Worm (Caenorhabditis elegans) whole organism, early embryonic: ENCODE measurements around the gene T21B10.4.

Source experiments
- B0310.2 ChIP-seq: sonication (generic microtip); optimal IDR thresholded peaks from 2 replicates; lab custom pipeline; 2016; ENCODE audit warnings: mild to moderate bottlenecking, missing genetic modification characterization, missing compliant biosample characterization
- F13C5.2 ChIP-seq: sonication (generic microtip); optimal IDR thresholded peaks from 2 replicates; lab custom pipeline; 2017; ENCODE audit warnings: mild to moderate bottlenecking, missing genetic modification characterization, inconsistent platforms, missing compliant biosample characterization
- aly-1 ChIP-seq: sonication (generic microtip); optimal IDR thresholded peaks from 2 replicates; lab custom pipeline; 2016; ENCODE audit warnings: missing genetic modification characterization, missing compliant biosample characterization
- ama-1 ChIP-seq: fragments of 150-350 bp; optimal IDR thresholded peaks from 2 replicates; lab custom pipeline; 2014
- ceh-13 ChIP-seq: fragments of 200-800 bp; sonication (Bioruptor generic); optimal IDR thresholded peaks from 2 replicates; lab custom pipeline; 2018; ENCODE audit warnings: mild to moderate bottlenecking, missing genetic modification characterization, missing compliant biosample characterization
- ceh-36 ChIP-seq: sonication (generic microtip); optimal IDR thresholded peaks from 2 replicates; lab custom pipeline; 2016; ENCODE audit warnings: missing genetic modification characterization, inconsistent platforms, missing compliant biosample characterization
- ets-7 ChIP-seq: sonication (generic microtip); optimal IDR thresholded peaks from 2 replicates; lab custom pipeline; 2016; ENCODE audit warnings: missing genotype, missing genetic modification characterization, missing compliant biosample characterization
- flt-1 ChIP-seq: fragments of 200-800 bp; sonication (Bioruptor generic); IDR thresholded peaks from 2 replicates; pipeline ENCODE4 v1.3.6; 2022; ENCODE audit warnings: missing genetic modification characterization, missing compliant biosample characterization
- hmbx-1 ChIP-seq: sonication (generic microtip); optimal IDR thresholded peaks from 2 replicates; lab custom pipeline; 2016; ENCODE audit warnings: mild to moderate bottlenecking, missing genetic modification characterization, missing compliant biosample characterization
- hmg-4 ChIP-seq: fragments of 200-800 bp; sonication (Bioruptor generic); optimal IDR thresholded peaks from 2 replicates; lab custom pipeline; 2018; ENCODE audit warnings: mild to moderate bottlenecking, missing genetic modification characterization, missing compliant biosample characterization
- hnd-1 ChIP-seq: sonication (generic microtip); optimal IDR thresholded peaks from 2 replicates; lab custom pipeline; 2016; ENCODE audit warnings: missing genetic modification characterization, missing compliant biosample characterization
- pes-1 ChIP-seq: fragments of 200-800 bp; sonication (Bioruptor generic); IDR thresholded peaks from 2 replicates; pipeline ENCODE4 v1.3.6; 2022; ENCODE audit warnings: missing genetic modification reagents, missing genetic modification characterization, missing compliant biosample characterization
- scrt-1 ChIP-seq: fragments of 200-800 bp; sonication (Bioruptor generic); IDR thresholded peaks from 2 replicates; pipeline ENCODE4 v1.3.6; 2022; ENCODE audit warnings: missing genetic modification characterization, missing compliant biosample characterization
- sea-1 ChIP-seq: fragments of 200-800 bp; sonication (Bioruptor generic); conservative IDR thresholded peaks from 2 replicates; pipeline ENCODE4 v1.3.6; 2022; ENCODE audit warnings: missing genetic modification characterization, missing compliant biosample characterization
- tbx-11 ChIP-seq: fragments of 200-800 bp; sonication (Bioruptor generic); IDR thresholded peaks from 2 replicates; pipeline ENCODE4 v1.3.6; 2022; ENCODE audit warnings: missing genetic modification characterization, missing compliant biosample characterization
- tbx-37 ChIP-seq: fragments of 200-800 bp; sonication (Bioruptor generic); conservative IDR thresholded peaks from 2 replicates; pipeline ENCODE4 v1.3.6; 2022; ENCODE audit warnings: missing genetic modification reagents, missing genetic modification characterization, missing compliant biosample characterization
- tra-4 ChIP-seq: sonication (generic microtip); optimal IDR thresholded peaks from 2 replicates; lab custom pipeline; 2017; ENCODE audit warnings: missing genetic modification characterization, missing compliant biosample characterization

T21B10.4 gene

DNA sequence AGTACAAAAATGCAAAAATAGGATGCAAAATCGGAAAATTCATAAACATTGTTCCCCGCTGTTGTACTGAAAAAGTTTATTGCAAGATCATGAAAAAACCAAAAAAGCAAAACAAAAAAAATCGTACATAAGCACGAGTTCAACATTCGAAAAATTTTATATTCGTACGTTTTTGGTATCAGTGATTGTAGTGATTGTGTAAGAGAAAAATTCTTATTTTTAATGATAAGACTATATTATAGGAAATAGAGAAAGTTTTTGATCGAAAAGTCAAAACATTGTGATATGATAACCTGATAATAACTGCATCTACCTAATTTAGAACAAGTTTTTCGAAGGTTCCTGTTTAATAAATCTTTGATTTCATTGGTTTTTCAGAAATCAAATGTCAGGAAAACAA, 23.4 kb upstream of the T21B10.4 start:
- no peak for TF ChIP-seq ceh-13 (GFP tag; lab: Kevin White, UChicago)
- no peak for TF ChIP-seq scrt-1 (GFP tag; lab: Robert Waterston, UW)

DNA sequence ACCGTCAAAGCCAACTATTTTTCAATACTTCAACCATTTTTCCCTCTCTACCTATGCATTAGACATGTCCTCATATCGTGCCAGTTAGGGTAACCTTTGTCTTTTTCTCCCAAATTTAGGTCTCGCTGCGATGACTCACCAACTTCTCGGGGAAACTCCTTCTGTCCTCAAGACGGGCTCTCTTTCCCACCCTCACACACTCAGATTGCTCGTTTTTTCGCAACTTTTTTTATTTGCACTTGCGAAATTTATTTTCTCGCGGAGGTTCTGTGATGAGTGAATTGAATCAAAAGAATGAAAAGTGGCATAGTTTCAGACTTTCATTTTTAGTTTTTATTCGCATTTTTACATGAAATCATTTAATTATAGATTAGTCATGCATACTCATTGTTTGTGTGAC, 20.4 kb upstream of the T21B10.4 start:
- no peak for TF ChIP-seq B0310.2
- no peak for TF ChIP-seq ceh-13 (GFP tag; lab: Kevin White, UChicago)
- TF ChIP-seq flt-1 (GFP tag; lab: Robert Waterston, UW) = no peak
- no peak for TF ChIP-seq hnd-1 (tag; lab: Kevin White, UChicago)
- TF ChIP-seq ceh-36 = no peak
- no peak for TF ChIP-seq hmbx-1 (tag; lab: Kevin White, UChicago)
- TF ChIP-seq F13C5.2 (tag; lab: Kevin White, UChicago) = no peak
- TF ChIP-seq tbx-11 = no peak
- TF ChIP-seq hmg-4 (GFP tag; lab: Kevin White, UChicago) = no peak
- TF ChIP-seq pes-1 (GFP tag; lab: Robert Waterston, UW) = no peak
- TF ChIP-seq sea-1 (GFP tag; lab: Robert Waterston, UW) = no peak
- no peak for TF ChIP-seq ets-7 (tag; lab: Kevin White, UChicago)
- TF ChIP-seq tra-4 = no peak

DNA sequence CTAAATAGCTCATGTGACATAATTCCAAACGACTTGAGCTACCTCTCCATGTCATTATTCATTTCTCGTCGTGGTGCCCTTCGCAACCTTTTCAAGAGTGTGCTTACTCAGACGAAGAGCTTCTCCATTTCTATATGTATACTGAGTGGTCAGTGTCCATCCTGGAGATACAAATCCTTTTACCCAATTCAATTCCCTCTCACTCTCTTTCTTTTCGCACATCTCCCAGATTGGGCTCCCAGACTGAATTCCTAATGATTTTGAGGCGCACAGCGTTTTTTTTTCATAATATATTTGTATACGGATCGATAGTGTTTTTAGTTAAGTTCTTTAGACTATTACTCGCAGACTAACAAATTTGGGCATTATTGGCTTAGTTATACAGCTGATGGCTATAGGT, 19.7 kb upstream of the T21B10.4 start:
- no peak for TF ChIP-seq tra-4
- no peak for TF ChIP-seq hmbx-1 (tag; lab: Kevin White, UChicago)
- TF ChIP-seq sea-1 (GFP tag; lab: Robert Waterston, UW) = no peak
- no peak for TF ChIP-seq tbx-11
- TF ChIP-seq B0310.2 = no peak
- TF ChIP-seq hmg-4 (GFP tag; lab: Kevin White, UChicago) = no peak
- no peak for TF ChIP-seq hnd-1 (tag; lab: Kevin White, UChicago)
- no peak for TF ChIP-seq ceh-13 (GFP tag; lab: Kevin White, UChicago)
- TF ChIP-seq ama-1 (lab: Kevin White, UChicago) = no peak
- no peak for TF ChIP-seq F13C5.2 (tag; lab: Kevin White, UChicago)
- TF ChIP-seq ets-7 (tag; lab: Kevin White, UChicago) = no peak
- TF ChIP-seq scrt-1 (GFP tag; lab: Robert Waterston, UW) = no peak
- TF ChIP-seq pes-1 (GFP tag; lab: Robert Waterston, UW) = no peak
- no peak for TF ChIP-seq tbx-37
- no peak for TF ChIP-seq flt-1 (GFP tag; lab: Robert Waterston, UW)
- TF ChIP-seq aly-1 (tag; lab: Kevin White, UChicago) = no peak
- TF ChIP-seq ceh-36 = no peak

DNA sequence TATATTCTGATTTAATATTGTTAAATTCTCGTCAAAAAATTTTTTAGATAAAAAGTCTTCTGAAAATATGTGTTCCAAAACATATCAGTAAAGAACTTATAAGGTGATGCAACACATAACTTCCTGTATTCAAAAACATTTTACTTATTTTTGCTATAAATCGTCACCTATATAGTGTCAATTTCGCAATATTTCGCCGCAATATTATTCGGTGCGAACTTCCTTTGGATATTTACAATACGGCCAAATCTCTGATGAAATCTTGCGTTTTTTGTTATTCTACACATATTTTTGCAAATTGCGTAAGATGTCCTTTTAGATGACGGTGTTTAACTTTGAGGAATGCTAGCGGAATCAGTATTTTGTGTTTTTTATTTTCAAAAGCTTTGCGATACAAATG, 19.2 kb upstream of the T21B10.4 start:
- TF ChIP-seq ceh-13 (GFP tag; lab: Kevin White, UChicago) (no peak), ama-1 (lab: Kevin White, UChicago) (no peak), aly-1 (tag; lab: Kevin White, UChicago) (no peak), scrt-1 (GFP tag; lab: Robert Waterston, UW) (no peak), tbx-11 (no peak)

DNA sequence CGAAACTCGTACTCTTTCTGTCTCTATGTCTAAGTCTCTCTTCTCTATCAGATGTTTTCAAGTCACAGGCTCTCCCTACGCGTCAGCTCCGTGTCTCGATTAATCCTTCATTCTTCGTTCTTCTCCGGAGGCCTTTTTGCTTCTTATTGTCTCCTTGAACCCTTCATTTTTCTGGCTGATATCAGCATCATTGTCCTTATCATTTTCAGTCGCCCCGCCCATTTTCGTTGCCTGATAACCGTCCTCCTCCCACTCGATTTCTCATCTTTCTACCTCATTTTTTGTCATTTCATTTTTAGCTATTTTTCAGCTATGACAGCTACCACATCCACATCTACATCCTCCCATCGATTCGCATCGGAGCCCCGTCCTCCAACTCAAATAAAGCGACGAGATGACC, 18.6 kb upstream of the T21B10.4 start, which contains the start of gene B0457.6:
Gene B0457.6, plus strand, starts transcription at position 284 of the 400 bp plus-strand sequence.
- TF ChIP-seq sea-1 (GFP tag; lab: Robert Waterston, UW) (no peak), ama-1 (lab: Kevin White, UChicago) (no peak), scrt-1 (GFP tag; lab: Robert Waterston, UW) (no peak), hmbx-1 (tag; lab: Kevin White, UChicago) (no peak)

DNA sequence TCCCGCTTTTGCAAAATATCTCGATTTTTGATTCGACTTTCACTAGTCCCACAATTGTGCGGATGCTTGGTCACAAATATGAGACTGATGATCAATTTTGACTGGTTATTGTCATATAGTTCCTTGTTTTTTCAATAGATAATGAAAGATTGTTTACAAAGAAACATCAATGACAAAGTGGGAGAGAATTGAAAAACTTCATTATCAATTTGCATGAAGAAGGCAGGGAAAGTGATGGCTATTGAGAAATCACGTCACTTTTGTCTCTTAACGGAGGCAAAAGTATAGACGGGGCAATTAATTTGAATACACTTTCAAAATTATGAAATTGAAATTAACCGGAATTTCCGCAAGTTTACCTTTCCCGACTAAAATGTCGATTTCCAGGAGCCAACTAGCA, 17.5 kb upstream of the T21B10.4 start:
- TF ChIP-seq hnd-1 (tag; lab: Kevin White, UChicago) (no peak), B0310.2 (no peak)

DNA sequence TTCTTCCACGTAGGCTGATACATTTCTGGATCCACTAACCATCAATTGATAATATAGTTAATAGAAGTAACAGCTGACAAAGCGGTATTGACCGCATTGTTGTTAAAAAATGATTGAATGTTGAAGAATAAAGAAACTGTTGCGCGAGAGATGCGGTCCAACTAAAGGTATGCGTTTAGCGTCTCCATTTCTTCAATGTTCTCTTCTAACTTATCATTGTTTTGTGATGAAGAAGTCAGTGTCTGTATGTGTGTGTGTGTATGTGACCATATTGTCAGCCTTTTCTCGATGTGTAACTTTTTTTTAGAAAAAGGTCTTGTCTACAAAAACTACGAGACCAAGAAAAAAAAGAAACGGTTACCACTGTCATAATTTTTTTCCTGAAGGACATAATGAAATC, 14.2 kb upstream of the T21B10.4 start, which contains the start of gene B0457.2:
Gene B0457.2, minus strand, starts transcription at position 101 of the 400 bp plus-strand sequence.
- TF ChIP-seq ets-7 (tag; lab: Kevin White, UChicago) = no peak
- TF ChIP-seq hmg-4 (GFP tag; lab: Kevin White, UChicago) = no peak
- no peak for TF ChIP-seq pes-1 (GFP tag; lab: Robert Waterston, UW)
- no peak for TF ChIP-seq B0310.2
- TF ChIP-seq hnd-1 (tag; lab: Kevin White, UChicago) = no peak
- TF ChIP-seq ceh-36 = no peak
- TF ChIP-seq ceh-13 (GFP tag; lab: Kevin White, UChicago) = no peak
- no peak for TF ChIP-seq F13C5.2 (tag; lab: Kevin White, UChicago)
- no peak for TF ChIP-seq aly-1 (tag; lab: Kevin White, UChicago)
- TF ChIP-seq scrt-1 (GFP tag; lab: Robert Waterston, UW) = no peak
- TF ChIP-seq tra-4 = no peak
- TF ChIP-seq sea-1 (GFP tag; lab: Robert Waterston, UW) = no peak
- no peak for TF ChIP-seq tbx-37
- no peak for TF ChIP-seq tbx-11
- TF ChIP-seq ama-1 (lab: Kevin White, UChicago) = no peak
- TF ChIP-seq flt-1 (GFP tag; lab: Robert Waterston, UW) = no peak
- TF ChIP-seq hmbx-1 (tag; lab: Kevin White, UChicago) = no peak

DNA sequence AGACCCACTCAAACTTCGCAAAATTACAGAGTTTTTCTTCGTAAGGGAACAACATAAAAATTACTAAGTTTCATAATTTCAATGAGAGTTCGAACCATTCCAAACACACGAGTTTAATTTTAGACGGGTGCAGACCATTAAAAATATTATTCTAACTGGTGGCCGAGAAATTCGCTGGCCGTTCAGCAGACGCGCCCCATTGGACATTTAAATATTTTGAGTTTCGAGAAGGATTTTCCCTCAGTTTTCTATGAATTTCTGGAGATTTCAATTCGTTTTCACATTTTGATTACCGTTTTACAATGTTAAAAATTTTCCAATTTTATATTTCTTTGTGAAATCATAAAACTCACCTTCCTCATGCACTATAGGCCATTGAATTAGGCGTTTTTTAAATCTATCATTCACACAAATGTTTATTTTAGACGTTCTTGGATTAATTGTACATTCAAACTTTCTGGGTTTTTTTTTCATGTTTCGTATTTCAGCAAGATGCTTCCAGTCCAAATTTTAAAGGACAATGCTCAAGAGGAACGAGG, 13.4 kb upstream of the T21B10.4 start, which contains the start of gene cct-2:
Gene cct-2, plus strand, starts transcription at position 489 of the 539 bp plus-strand sequence.
- no peak for TF ChIP-seq ceh-36
- peak; percentile 25 for TF ChIP-seq ets-7 (tag; lab: Kevin White, UChicago)
- no peak for TF ChIP-seq hnd-1 (tag; lab: Kevin White, UChicago)
- TF ChIP-seq sea-1 (GFP tag; lab: Robert Waterston, UW) = no peak
- no peak for TF ChIP-seq scrt-1 (GFP tag; lab: Robert Waterston, UW)
- no peak for TF ChIP-seq tra-4
- peak; percentile 52; the same call in 1 of the 2 replicates for TF ChIP-seq flt-1 (GFP tag; lab: Robert Waterston, UW)
